Fruit fly (Drosophila melanogaster): ENCODE results near the gene Usp32.

Gene Usp32

dm6 chr3L:19929051-19929718, 58.2 kb downstream of the Usp32 start (continued):
- TF ChIP-seq CG7987 (GFP tag; optimal IDR thresholded peaks at IDR 0.05) (no peak), ro (GFP tag; IDR thresholded peaks at IDR 0.05) (no peak), CG7357 (GFP tag; IDR thresholded peaks at IDR 0.05) (no peak), CG12155 (GFP tag; optimal IDR thresholded peaks at IDR 0.05) (no peak), CG34376 (GFP tag; optimal IDR thresholded peaks at IDR 0.05) (no peak), CG16813 (GFP tag; IDR thresholded peaks at IDR 0.05; ENCODE audit: partially characterized antibody) (no peak), CG7745 (tag; optimal IDR thresholded peaks at IDR 0.05) (no peak), CG2875 (GFP tag; optimal IDR thresholded peaks at IDR 0.05) (no peak), NC2β (GFP tag; optimal IDR thresholded peaks at IDR 0.05) (no peak), aop (GFP tag; IDR thresholded peaks at IDR 0.05) (no peak), CG32772 (GFP tag; IDR thresholded peaks at IDR 0.05) (0 out of 2 replicates have a peak, but pooled peaks have one; percentile 21), CG8765 (GFP tag; IDR thresholded peaks at IDR 0.05) (no peak), Blimp-1 (GFP tag; optimal IDR thresholded peaks at IDR 0.05) (peak; percentile 28), Atf3 (GFP tag; optimal IDR thresholded peaks at IDR 0.05) (no peak), Lpt (GFP tag; optimal IDR thresholded peaks at IDR 0.05) (no peak), wor (GFP tag; IDR thresholded peaks at IDR 0.05) (no peak), fd3F (GFP tag; optimal IDR thresholded peaks at IDR 0.05) (no peak), sima (GFP tag; optimal IDR thresholded peaks at IDR 0.05) (no peak), Hr78 (GFP tag; optimal IDR thresholded peaks at IDR 0.05) (no peak), CG3995 (GFP tag; optimal IDR thresholded peaks at IDR 0.05) (no peak), pros (GFP tag; optimal IDR thresholded peaks at IDR 0.05) (peak; percentile 3), emc (GFP tag; optimal IDR thresholded peaks at IDR 0.05) (no peak), CG9876 (GFP tag; optimal IDR thresholded peaks at IDR 0.05) (no peak), prd (optimal IDR thresholded peaks at IDR 0.05) (no peak), prd (GFP tag; IDR thresholded peaks at IDR 0.05) (no peak), CG4328 (GFP tag; optimal IDR thresholded peaks at IDR 0.05) (no peak), CG8924 (tag; optimal IDR thresholded peaks at IDR 0.05) (no peak), CG12942 (GFP tag; optimal IDR thresholded peaks at IDR 0.05) (no peak), CG11723 (GFP tag; optimal IDR thresholded peaks at IDR 0.05) (no peak), Neu2 (GFP tag; optimal IDR thresholded peaks at IDR 0.05; ENCODE audit: borderline replicate concordance) (no peak), CG12219 (GFP tag; optimal IDR thresholded peaks at IDR 0.05) (no peak), Eip74EF (GFP tag; optimal IDR thresholded peaks at IDR 0.05) (peak in 1 of 2 experiments; percentile 16), scrt (GFP tag; optimal IDR thresholded peaks at IDR 0.05) (no peak), CG10979 (tag; optimal IDR thresholded peaks at IDR 0.05) (no peak), Meics (GFP tag; optimal IDR thresholded peaks at IDR 0.05) (peak; percentile 10), Ssrp (tag; optimal IDR thresholded peaks at IDR 0.05) (no peak), CG12236 (GFP tag; optimal IDR thresholded peaks at IDR 0.05) (no peak), CG3726 (GFP tag; IDR thresholded peaks at IDR 0.05) (no peak), CG7556 (GFP tag; optimal IDR thresholded peaks at IDR 0.05) (peak; percentile 34), corto (GFP tag; optimal IDR thresholded peaks at IDR 0.05) (no peak), unpg (GFP tag; optimal IDR thresholded peaks at IDR 0.05) (no peak), CG9932 (GFP tag; IDR thresholded peaks at IDR 0.05) (peak; percentile 36; the same call in 1 of the 2 replicates), CG15479 (GFP tag; optimal IDR thresholded peaks at IDR 0.05) (no peak), CG34422 (GFP tag; IDR thresholded peaks at IDR 0.05) (no peak), sim (GFP tag; IDR thresholded peaks at IDR 0.05) (no peak), BtbVII (GFP tag; optimal IDR thresholded peaks at IDR 0.05) (no peak), ato (GFP tag; IDR thresholded peaks at IDR 0.05; ENCODE audit: partially characterized antibody) (no peak), CG2199 (GFP tag; IDR thresholded peaks at IDR 0.05) (0 out of 3 replicates have a peak, but pooled peaks have one; percentile 49), Xrp1 (GFP tag; IDR thresholded peaks at IDR 0.05) (no peak; the same call in 1 of the 2 replicates), NFAT (GFP tag; IDR thresholded peaks at IDR 0.05) (no peak)

Measured in whole organism, embryonic.